Worm (Caenorhabditis elegans): ENCODE measurements around the gene F52H3.11.

Gene F52H3.11

ce11 chrII:10065472-10065871 is 20.5 kb upstream of the F52H3.11 start:
- TF ChIP-seq sdc-2 (tag; optimal IDR thresholded peaks at IDR 0.05) (no peak), sox-4 (tag; optimal IDR thresholded peaks at IDR 0.05) (no peak), unc-55 (GFP tag; optimal IDR thresholded peaks at IDR 0.05) (no peak), Y22D7AL.16 (tag; optimal IDR thresholded peaks at IDR 0.05) (no peak), elt-4 (tag; optimal IDR thresholded peaks at IDR 0.05) (no peak), syd-9 (tag; optimal IDR thresholded peaks at IDR 0.05) (no peak), ceh-45 (GFP tag; IDR thresholded peaks at IDR 0.05) (no peak), nhr-232 (tag; optimal IDR thresholded peaks at IDR 0.05) (no peak), ahr-1 (tag; optimal IDR thresholded peaks at IDR 0.05) (no peak), elt-2 (tag; optimal IDR thresholded peaks at IDR 0.05) (no peak), ref-2 (tag; optimal IDR thresholded peaks at IDR 0.05) (no peak), K02D7.2 (tag; optimal IDR thresholded peaks at IDR 0.05) (no peak), pag-3 (tag; optimal IDR thresholded peaks at IDR 0.05; ENCODE audit: borderline replicate concordance) (no peak), fax-1 (tag; optimal IDR thresholded peaks at IDR 0.05) (no peak), ceh-6 (GFP tag; optimal IDR thresholded peaks at IDR 0.05) (peak; percentile 42), eyg-1 (tag; optimal IDR thresholded peaks at IDR 0.05) (no peak), tbx-2 (tag; optimal IDR thresholded peaks at IDR 0.05) (peak; percentile 4), nfya-1 (tag; optimal IDR thresholded peaks at IDR 0.05) (peak; percentile 11), odd-2 (tag; optimal IDR thresholded peaks at IDR 0.05) (no peak), unc-3 (GFP tag; conservative IDR thresholded peaks at IDR 0.05) (no peak), unc-3 (tag; optimal IDR thresholded peaks at IDR 0.05) (no peak)

ce11 chrII:10060508-10060907 is 15.5 kb upstream of the F52H3.11 start, which contains the start of gene stg-1:
TSS of gene stg-1 (minus strand) at chrII:10060660.
- TF ChIP-seq fax-1 (tag; optimal IDR thresholded peaks at IDR 0.05) (no peak), lim-6 (tag; optimal IDR thresholded peaks at IDR 0.05) (no peak), odd-2 (tag; optimal IDR thresholded peaks at IDR 0.05) (no peak), unc-42 (tag; optimal IDR thresholded peaks at IDR 0.05) (peak; percentile 85)

- TF ChIP-seq npax-4 (tag; optimal IDR thresholded peaks at IDR 0.05) (no peak), tbx-2 (tag; optimal IDR thresholded peaks at IDR 0.05) (no peak), dve-1 (tag; optimal IDR thresholded peaks at IDR 0.05) (no peak), hlh-30 (tag; optimal IDR thresholded peaks at IDR 0.05; ENCODE audit: insufficient read depth) (no peak), mec-3 (tag; optimal IDR thresholded peaks at IDR 0.05; ENCODE audit: borderline replicate concordance) (no peak), nhr-232 (tag; optimal IDR thresholded peaks at IDR 0.05) (no peak), syd-9 (tag; optimal IDR thresholded peaks at IDR 0.05) (no peak), ets-4 (tag; optimal IDR thresholded peaks at IDR 0.05) (no peak), tbx-7 (tag; optimal IDR thresholded peaks at IDR 0.05) (no peak), ceh-45 (GFP tag; IDR thresholded peaks at IDR 0.05) (no peak), hlh-6 (tag; optimal IDR thresholded peaks at IDR 0.05) (no peak), unc-86 (tag; optimal IDR thresholded peaks at IDR 0.05) (no peak), K02D7.2 (tag; optimal IDR thresholded peaks at IDR 0.05) (no peak), ceh-14 (tag; optimal IDR thresholded peaks at IDR 0.05) (no peak), C08G9.2 (tag; optimal IDR thresholded peaks at IDR 0.05) (no peak), hlh-8 (tag; optimal IDR thresholded peaks at IDR 0.05) (no peak), unc-3 (GFP tag; conservative IDR thresholded peaks at IDR 0.05) (no peak), unc-3 (tag; optimal IDR thresholded peaks at IDR 0.05) (no peak), elt-4 (tag; optimal IDR thresholded peaks at IDR 0.05) (no peak), F13H6.1 (tag; optimal IDR thresholded peaks at IDR 0.05) (no peak)
Measured at ce11 chrII:10056545-10057038, 11.6 kb upstream of the F52H3.11 start, which contains the start of gene C18D1.2. TSS of gene C18D1.2 (plus strand) at chrII:10056988.

ce11 chrII:10051485-10051884 is 6.5 kb upstream of the F52H3.11 start:
- TF ChIP-seq C38D4.7 (GFP tag; optimal IDR thresholded peaks at IDR 0.05) (no peak), ceh-48 (tag; optimal IDR thresholded peaks at IDR 0.05) (no peak), elt-4 (tag; optimal IDR thresholded peaks at IDR 0.05) (no peak), nhr-11 (tag; optimal IDR thresholded peaks at IDR 0.05) (no peak), C08G9.2 (tag; optimal IDR thresholded peaks at IDR 0.05) (no peak)

Data from whole organism, late embryonic.